Worm (Caenorhabditis elegans) whole organism, young adult: Measurements from ENCODE around the gene ZC178.2.

Experiments used
- B0019.2 ChIP-seq: fragments of 200-800 bp; sonication (Bioruptor generic); conservative IDR thresholded peaks from 2 replicates; pipeline ENCODE4 v1.3.6; 2022; ENCODE audit warnings: missing genetic modification reagents, missing genetic modification characterization, missing compliant biosample characterization
- B0035.1 ChIP-seq: sonication (generic microtip); optimal IDR thresholded peaks from 2 replicates; lab custom pipeline; 2016; ENCODE audit warnings: missing genetic modification characterization, mild to moderate bottlenecking, missing compliant biosample characterization, missing genotype, missing genetic modification reagents
- F23B12.7 ChIP-seq: sonication (generic microtip); optimal IDR thresholded peaks from 2 replicates; lab custom pipeline; 2017; ENCODE audit warnings: missing genetic modification characterization, mild to moderate bottlenecking, missing compliant biosample characterization, antibody characterized with exemption, moderate library complexity; ENCODE audit not compliant: insufficient read depth
- F33H1.4 ChIP-seq: fragments of 200-800 bp; sonication (Bioruptor generic); IDR thresholded peaks from 2 replicates; pipeline ENCODE4 v1.3.6; 2022; ENCODE audit warnings: missing genetic modification reagents, missing genetic modification characterization, missing compliant biosample characterization
- F57C9.4 ChIP-seq: sonication (generic microtip); optimal IDR thresholded peaks from 2 replicates; lab custom pipeline; 2017; ENCODE audit warnings: mild to moderate bottlenecking, missing genetic modification characterization, missing compliant biosample characterization
- K12H6.12 ChIP-seq: fragments of 200-800 bp; sonication (Bioruptor generic); optimal IDR thresholded peaks from 2 replicates; lab custom pipeline; 2018; ENCODE audit warnings: mild to moderate bottlenecking, missing genetic modification characterization, missing compliant biosample characterization
- Y53F4B.3 ChIP-seq: fragments of 200-800 bp; sonication (Bioruptor generic); IDR thresholded peaks from 2 replicates; pipeline ENCODE4 v1.3.6; 2022; ENCODE audit warnings: missing genetic modification reagents, missing genetic modification characterization, missing compliant biosample characterization
- Y67H2A.10 ChIP-seq: fragments of 200-800 bp; sonication (Bioruptor generic); conservative IDR thresholded peaks from 2 replicates; pipeline ENCODE4 v1.3.6; 2022; ENCODE audit warnings: missing genetic modification reagents, missing genetic modification characterization, missing compliant biosample characterization
- Y79H2A.3 ChIP-seq: fragments of 200-800 bp; sonication (Bioruptor generic); conservative IDR thresholded peaks from 2 replicates; pipeline ENCODE4 v1.3.6; 2022; ENCODE audit warnings: missing genetic modification reagents, missing genetic modification characterization, missing compliant biosample characterization
- ZK185.1 ChIP-seq: sonication (generic microtip); optimal IDR thresholded peaks from 2 replicates; lab custom pipeline; 2016; ENCODE audit warnings: mild to moderate bottlenecking, missing genetic modification characterization, missing compliant biosample characterization; ENCODE audit not compliant: poor library complexity, severe bottlenecking
- attf-6 ChIP-seq: fragments of 200-800 bp; sonication (Bioruptor generic); IDR thresholded peaks from 2 replicates; pipeline ENCODE4 v1.3.6; 2022; ENCODE audit warnings: missing genetic modification reagents, missing genetic modification characterization, missing compliant biosample characterization
- ccch-3 ChIP-seq: fragments of 200-800 bp; sonication (Bioruptor generic); optimal IDR thresholded peaks from 2 replicates; lab custom pipeline; 2018; ENCODE audit warnings: mild to moderate bottlenecking, missing genetic modification characterization, missing compliant biosample characterization
- cebp-1 ChIP-seq, 2 experiments: fragments of 200-800 bp in 1 of 2; sonication (Bioruptor generic) in 1 of 2; sonication (generic microtip) in 1 of 2; IDR thresholded peaks in 1 of 2; optimal IDR thresholded peaks in 1 of 2; 2 replicates each; pipeline versions ENCODE4 v1.3.6 to Lab custom; 2017 to 2022; ENCODE audit warnings: missing compliant biosample characterization in 2 of 2, missing genetic modification characterization in 2 of 2, mild to moderate bottlenecking in 1 of 2, missing genetic modification reagents in 1 of 2, moderate library complexity in 1 of 2
- ceh-27 ChIP-seq: fragments of 200-800 bp; sonication (Bioruptor generic); optimal IDR thresholded peaks from 2 replicates; lab custom pipeline; 2018; ENCODE audit warnings: mild to moderate bottlenecking, missing genetic modification characterization, moderate library complexity, missing compliant biosample characterization
- ceh-58 ChIP-seq: fragments of 200-800 bp; sonication (Bioruptor generic); IDR thresholded peaks from 2 replicates; pipeline ENCODE4 v1.3.6; 2022; ENCODE audit warnings: missing genetic modification characterization, missing compliant biosample characterization
- dox-1 ChIP-seq: fragments of 200-800 bp; sonication (Bioruptor generic); IDR thresholded peaks from 2 replicates; pipeline ENCODE4 v1.3.6; 2022; ENCODE audit warnings: missing genetic modification reagents, missing genetic modification characterization, missing compliant biosample characterization
- egl-44 ChIP-seq: fragments of 200-800 bp; sonication (Bioruptor generic); IDR thresholded peaks from 2 replicates; pipeline ENCODE4 v1.3.6; 2022; ENCODE audit warnings: missing genetic modification reagents, missing genetic modification characterization, missing compliant biosample characterization
- let-607 ChIP-seq, 2 experiments: fragments of 200-800 bp in 1 of 2; sonication (Bioruptor generic) in 1 of 2; sonication (generic microtip) in 1 of 2; optimal IDR thresholded peaks; 2 replicates each; lab custom pipeline; 2016 to 2018; ENCODE audit warnings: mild to moderate bottlenecking in 2 of 2, missing compliant biosample characterization in 2 of 2, missing genetic modification characterization in 2 of 2, moderate library complexity in 2 of 2, missing genotype in 1 of 2
- lin-26 ChIP-seq: fragments of 200-800 bp; sonication (Bioruptor generic); IDR thresholded peaks from 2 replicates; pipeline ENCODE4 v1.3.6; 2022; ENCODE audit warnings: missing genetic modification reagents, missing genetic modification characterization, missing compliant biosample characterization
- mcd-1 ChIP-seq: fragments of 200-800 bp; sonication (Bioruptor generic); IDR thresholded peaks from 2 replicates; pipeline ENCODE4 v1.3.6; 2022; ENCODE audit warnings: missing genetic modification reagents, missing genetic modification characterization, missing compliant biosample characterization
- nhr-120 ChIP-seq: fragments of 200-800 bp; sonication (Bioruptor generic); IDR thresholded peaks from 2 replicates; pipeline ENCODE4 v1.3.6; 2022; ENCODE audit warnings: missing genetic modification characterization, missing compliant biosample characterization
- nhr-80 ChIP-seq: sonication (generic microtip); optimal IDR thresholded peaks from 2 replicates; lab custom pipeline; 2016; ENCODE audit warnings: missing genetic modification characterization, missing compliant biosample characterization
- rec-8 ChIP-seq, 2 experiments: sonication (generic microtip); optimal IDR thresholded peaks; 2 replicates each; lab custom pipeline; 2016; ENCODE audit warnings: mild to moderate bottlenecking in 2 of 2, missing genetic modification characterization in 2 of 2, missing genetic modification reagents in 2 of 2, missing genotype in 2 of 2, missing biosample characterization in 1 of 2, missing compliant biosample characterization in 1 of 2, moderate library complexity in 1 of 2
- sea-2 ChIP-seq: fragments of 200-800 bp; sonication (Bioruptor generic); IDR thresholded peaks from 2 replicates; pipeline ENCODE4 v1.3.6; 2022; ENCODE audit warnings: missing genetic modification characterization, missing compliant biosample characterization
- snpc-4 ChIP-seq, 5 experiments: fragments of 150-350 bp in 1 of 5; sonication (generic microtip) in 4 of 5; optimal IDR thresholded peaks; 2 replicates each; lab custom pipeline; 2014 to 2018; ENCODE audit warnings: missing genetic modification characterization in 5 of 5, missing biosample characterization in 3 of 5, antibody characterized with exemption in 2 of 5, mild to moderate bottlenecking in 2 of 5, missing compliant biosample characterization in 2 of 5, missing genotype in 2 of 5, moderate library complexity in 2 of 5, missing genetic modification reagents in 1 of 5
- somi-1 ChIP-seq: fragments of 200-800 bp; sonication (Bioruptor generic); optimal IDR thresholded peaks from 2 replicates; lab custom pipeline; 2018; ENCODE audit warnings: mild to moderate bottlenecking, missing genetic modification characterization, missing compliant biosample characterization
- tlf-1 ChIP-seq: fragments of 200-800 bp; sonication (Bioruptor generic); optimal IDR thresholded peaks from 2 replicates; lab custom pipeline; 2018; ENCODE audit warnings: mild to moderate bottlenecking, missing genetic modification characterization, missing compliant biosample characterization
- unc-62 ChIP-seq: fragments of 150-350 bp; optimal IDR thresholded peaks from 2 replicates; lab custom pipeline; 2014; ENCODE audit warnings: missing biosample characterization, missing genetic modification reagents, missing genetic modification characterization
- xnd-1 ChIP-seq: sonication (generic microtip); optimal IDR thresholded peaks from 2 replicates; lab custom pipeline; 2016; ENCODE audit warnings: missing genotype, missing genetic modification reagents, missing genetic modification characterization, missing compliant biosample characterization
- zfh-2 ChIP-seq: fragments of 200-800 bp; sonication (Bioruptor generic); conservative IDR thresholded peaks from 2 replicates; pipeline ENCODE4 v1.3.6; 2022; ENCODE audit warnings: missing genetic modification reagents, missing genetic modification characterization, missing compliant biosample characterization
- ztf-22 ChIP-seq: fragments of 200-800 bp; sonication (Bioruptor generic); optimal IDR thresholded peaks from 2 replicates; lab custom pipeline; 2018; ENCODE audit warnings: mild to moderate bottlenecking, missing genetic modification characterization, moderate library complexity, missing compliant biosample characterization
- ztf-28 ChIP-seq: fragments of 200-800 bp; sonication (Bioruptor generic); IDR thresholded peaks from 2 replicates; pipeline ENCODE4 v1.3.6; 2022; ENCODE audit warnings: missing genetic modification reagents, missing genetic modification characterization, missing compliant biosample characterization

The ZC178.2 gene

DNA sequence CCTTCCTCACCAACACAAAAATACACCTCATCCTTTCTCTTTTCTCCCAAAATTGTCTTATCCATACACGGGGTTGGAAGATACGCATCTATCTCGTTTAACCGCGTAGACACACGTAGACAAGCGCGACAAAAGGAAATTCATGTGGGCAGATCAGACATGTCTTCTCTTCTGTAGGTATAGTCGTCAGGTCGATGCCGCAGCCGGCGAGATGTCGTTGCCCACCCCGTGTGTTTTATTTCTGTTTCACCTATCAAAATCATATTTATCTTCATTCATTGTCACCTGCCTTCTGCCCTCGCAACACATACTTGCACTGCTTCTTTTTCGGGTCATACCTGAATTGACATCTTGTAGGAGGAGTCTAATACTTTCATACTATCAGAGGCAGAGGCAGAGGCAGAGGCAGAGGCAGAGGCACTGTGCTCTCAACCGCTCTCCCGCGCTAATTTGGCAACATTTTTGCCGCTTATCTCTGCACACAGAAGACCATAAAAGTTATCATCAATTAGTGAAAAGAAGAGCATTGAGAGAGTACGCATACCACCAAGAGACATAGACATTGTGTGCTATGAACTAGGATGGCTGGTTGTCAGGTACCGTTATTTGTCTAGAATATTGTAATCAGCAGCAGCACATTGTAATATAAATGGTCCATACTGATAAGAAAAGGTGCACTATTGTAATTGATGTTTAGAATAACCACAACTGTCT, 50.4 kb downstream of the ZC178.2 start:
- TF ChIP-seq mcd-1 (GFP tag; lab: Robert Waterston, UW) = no peak
- TF ChIP-seq ceh-27 (GFP tag; lab: Kevin White, UChicago) = no peak
- peak; percentile 27 for TF ChIP-seq ztf-22 (GFP tag; lab: Kevin White, UChicago)
- no peak for TF ChIP-seq sea-2 (GFP tag; lab: Robert Waterston, UW)
- no peak for TF ChIP-seq Y53F4B.3 (GFP tag; lab: Robert Waterston, UW)
- TF ChIP-seq Y67H2A.10 = no peak
- TF ChIP-seq dox-1 (GFP tag; lab: Robert Waterston, UW) = peak; percentile 73
- TF ChIP-seq ccch-3 (GFP tag; lab: Kevin White, UChicago) = no peak
- no peak for TF ChIP-seq B0035.1 (tag; lab: Kevin White, UChicago)
- TF ChIP-seq nhr-80 (tag; lab: Kevin White, UChicago) = peak; percentile 98
- TF ChIP-seq ztf-28 (GFP tag; lab: Robert Waterston, UW) = no peak
- no peak for TF ChIP-seq unc-62 (GFP tag; lab: Kevin White, UChicago)
- no peak for TF ChIP-seq Y79H2A.3 (GFP tag; lab: Robert Waterston, UW)
- TF ChIP-seq xnd-1 = no peak
- no peak for TF ChIP-seq cebp-1 (GFP tag; IDR thresholded peaks at IDR 0.05; lab: Robert Waterston, UW)
- peak; percentile 48 for TF ChIP-seq cebp-1 (tag; optimal IDR thresholded peaks at IDR 0.05; lab: Kevin White, UChicago)
- TF ChIP-seq B0019.2 (GFP tag; lab: Robert Waterston, UW) = no peak
- TF ChIP-seq ZK185.1 = no peak
- TF ChIP-seq tlf-1 = no peak
- TF ChIP-seq attf-6 = no peak
- no peak for TF ChIP-seq F23B12.7 (tag; lab: Kevin White, UChicago)
- no peak for TF ChIP-seq nhr-120
- no peak for TF ChIP-seq F33H1.4 (GFP tag; lab: Robert Waterston, UW)
- TF ChIP-seq egl-44 (GFP tag; lab: Robert Waterston, UW) = no peak
- no peak for TF ChIP-seq lin-26

DNA sequence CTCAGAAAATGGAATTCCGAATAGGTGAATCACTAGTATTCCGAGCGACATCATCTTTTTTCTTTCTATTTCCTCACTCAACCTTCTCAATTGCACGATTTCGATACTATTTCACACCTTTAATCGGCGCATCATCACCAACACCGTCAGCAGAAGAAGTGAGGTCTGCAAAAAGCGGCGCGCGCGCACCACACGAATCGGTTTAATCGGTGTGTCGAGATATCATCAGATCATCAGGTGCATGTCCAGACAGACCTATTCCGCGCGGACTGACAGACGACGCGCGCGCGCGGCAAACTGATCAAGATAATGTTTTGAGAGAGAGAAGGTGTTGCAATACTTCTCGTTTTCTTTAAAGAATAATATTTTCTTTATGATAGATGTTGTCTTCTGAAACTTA, 51.3 kb downstream of the ZC178.2 start:
- TF ChIP-seq rec-8 (tag; optimal IDR thresholded peaks at IDR 0.05; lab: Kevin White, UChicago) = no peak
- peak; percentile 56 for TF ChIP-seq zfh-2 (GFP tag; lab: Robert Waterston, UW)

- TF ChIP-seq F57C9.4 (no peak), let-607 (tag; optimal IDR thresholded peaks at IDR 0.05; lab: Kevin White, UChicago) (peak in 1 of 2 experiments; percentile 38), nhr-80 (tag; lab: Kevin White, UChicago) (peak; percentile 20), cebp-1 (GFP tag; IDR thresholded peaks at IDR 0.05; lab: Robert Waterston, UW) (no peak), cebp-1 (tag; optimal IDR thresholded peaks at IDR 0.05; lab: Kevin White, UChicago) (peak; percentile 10), ZK185.1 (no peak), somi-1 (GFP tag; lab: Kevin White, UChicago) (peak; percentile 39)
Observed at ce11 chrV:8658577-8659362, 53.0 kb downstream of the ZC178.2 start.

ce11 chrV:8657911-8658310, 53.9 kb downstream of the ZC178.2 start:
- no peak for TF ChIP-seq dox-1 (GFP tag; lab: Robert Waterston, UW)
- no peak for TF ChIP-seq K12H6.12 (tag; lab: Kevin White, UChicago)
- TF ChIP-seq nhr-80 (tag; lab: Kevin White, UChicago) = no peak
- TF ChIP-seq B0019.2 (GFP tag; lab: Robert Waterston, UW) = no peak
- TF ChIP-seq cebp-1 (GFP tag; IDR thresholded peaks at IDR 0.05; lab: Robert Waterston, UW) = peak; percentile 69; the same call in 1 of the 2 replicates
- peak; percentile 75 for TF ChIP-seq cebp-1 (tag; optimal IDR thresholded peaks at IDR 0.05; lab: Kevin White, UChicago)
- TF ChIP-seq ztf-28 (GFP tag; lab: Robert Waterston, UW) = no peak
- TF ChIP-seq snpc-4 (GFP tag; optimal IDR thresholded peaks at IDR 0.05; lab: Kevin White, UChicago) = no peak
- no peak for TF ChIP-seq snpc-4 (tag; optimal IDR thresholded peaks at IDR 0.05; lab: Kevin White, UChicago)
- no peak for TF ChIP-seq ceh-58 (GFP tag; lab: Robert Waterston, UW)
